Fruit fly (Drosophila melanogaster) whole organism, prepupa: ENCODE data around the gene Cyp310a1.

Experiments used
- Blimp-1 ChIP-seq: fragments of 200-800 bp; sonication (Bioruptor generic); optimal IDR thresholded peaks from 3 replicates; lab custom pipeline; 2017; ENCODE audit warnings: missing biosample characterization, missing genetic modification characterization, mild to moderate bottlenecking, moderate library complexity, missing genetic modification reagents
- CG10631 ChIP-seq: fragments of 200-800 bp; sonication (Bioruptor generic); optimal IDR thresholded peaks from 2 replicates; lab custom pipeline; 2016; ENCODE audit warnings: missing biosample characterization, missing genetic modification characterization
- CG10669 ChIP-seq: fragments of 200-800 bp; sonication (Bioruptor generic); optimal IDR thresholded peaks from 3 replicates; lab custom pipeline; 2018; ENCODE audit warnings: missing biosample characterization, mild to moderate bottlenecking, missing genetic modification characterization, moderate library complexity
- CG11294 ChIP-seq: fragments of 200-800 bp; sonication (Bioruptor generic); IDR thresholded peaks from 2 replicates; pipeline ENCODE4 v1.3.6; 2022; ENCODE audit warnings: missing biosample characterization, missing genetic modification characterization
- CG11762 ChIP-seq: fragments of 200-800 bp; sonication (Bioruptor generic); optimal IDR thresholded peaks from 3 replicates; lab custom pipeline; 2016; ENCODE audit warnings: missing biosample characterization, missing genetic modification characterization; ENCODE audit not compliant: insufficient read depth
- CG11902 ChIP-seq: fragments of 200-800 bp; sonication (Bioruptor generic); optimal IDR thresholded peaks from 3 replicates; lab custom pipeline; 2016; ENCODE audit warnings: missing biosample characterization, missing genetic modification characterization
- CG15336 ChIP-seq: fragments of 200-800 bp; sonication (Bioruptor generic); IDR thresholded peaks from 2 replicates; pipeline ENCODE4 v1.3.6; 2022; ENCODE audit warnings: missing biosample characterization, missing genetic modification characterization
- CG1621 ChIP-seq: fragments of 200-800 bp; sonication (Bioruptor generic); optimal IDR thresholded peaks from 3 replicates; lab custom pipeline; 2018; ENCODE audit warnings: missing biosample characterization, mild to moderate bottlenecking, missing genetic modification characterization
- CG16779 ChIP-seq: fragments of 200-800 bp; sonication (Bioruptor generic); optimal IDR thresholded peaks from 3 replicates; lab custom pipeline; 2017; ENCODE audit warnings: missing biosample characterization, mild to moderate bottlenecking, missing genetic modification characterization
- CG3032 ChIP-seq: fragments of 200-800 bp; optimal IDR thresholded peaks from 2 replicates; lab custom pipeline; 2019; ENCODE audit warnings: missing biosample characterization, mild to moderate bottlenecking, missing genetic modification characterization, moderate library complexity
- CG31627 ChIP-seq: fragments of 200-800 bp; sonication (Bioruptor generic); optimal IDR thresholded peaks from 3 replicates; lab custom pipeline; 2016; ENCODE audit warnings: missing biosample characterization, missing genetic modification characterization
- CG32006 ChIP-seq: fragments of 200-800 bp; sonication (Bioruptor generic); optimal IDR thresholded peaks from 3 replicates; lab custom pipeline; 2017; ENCODE audit warnings: missing biosample characterization, mild to moderate bottlenecking, missing genetic modification characterization
- CG34406 ChIP-seq: fragments of 200-800 bp; sonication (Bioruptor generic); optimal IDR thresholded peaks from 3 replicates; lab custom pipeline; 2016; ENCODE audit warnings: missing biosample characterization, missing genetic modification characterization
- CG3919 ChIP-seq: fragments of 200-800 bp; sonication (Bioruptor generic); optimal IDR thresholded peaks from 3 replicates; lab custom pipeline; 2016; ENCODE audit warnings: missing biosample characterization, missing genetic modification characterization
- CG4318 ChIP-seq: fragments of 200-800 bp; sonication (Bioruptor generic); optimal IDR thresholded peaks from 3 replicates; lab custom pipeline; 2017; ENCODE audit warnings: missing biosample characterization, mild to moderate bottlenecking, missing genetic modification characterization
- CG6163 ChIP-seq: fragments of 200-800 bp; sonication (Bioruptor generic); IDR thresholded peaks from 3 replicates; pipeline ENCODE4 v1.3.6; 2022; ENCODE audit warnings: missing biosample characterization, missing genetic modification characterization
- CG6276 ChIP-seq: fragments of 200-800 bp; sonication (Bioruptor generic); optimal IDR thresholded peaks from 2 replicates; lab custom pipeline; 2017; ENCODE audit warnings: missing biosample characterization, mild to moderate bottlenecking, missing genetic modification characterization
- CG6792 ChIP-seq: fragments of 200-800 bp; sonication (Bioruptor generic); optimal IDR thresholded peaks from 3 replicates; lab custom pipeline; 2016; ENCODE audit warnings: missing biosample characterization, missing genetic modification characterization
- CG6808 ChIP-seq: fragments of 200-800 bp; sonication (Bioruptor generic); optimal IDR thresholded peaks from 3 replicates; lab custom pipeline; 2017; ENCODE audit warnings: missing biosample characterization, missing genetic modification characterization, mild to moderate bottlenecking, moderate library complexity, missing genetic modification reagents
- CG6854 ChIP-seq: fragments of 200-800 bp; sonication (Bioruptor generic); optimal IDR thresholded peaks from 2 replicates; lab custom pipeline; 2017; ENCODE audit warnings: missing biosample characterization, mild to moderate bottlenecking, missing genetic modification characterization
- CG7368 ChIP-seq: fragments of 200-800 bp; sonication (Bioruptor generic); optimal IDR thresholded peaks from 3 replicates; lab custom pipeline; 2016; ENCODE audit warnings: missing biosample characterization, missing genetic modification characterization
- CG8119 ChIP-seq: fragments of 200-800 bp; sonication (Bioruptor generic); IDR thresholded peaks from 3 replicates; pipeline ENCODE4 v1.3.6; 2022; ENCODE audit warnings: missing biosample characterization, missing genetic modification characterization
- Eip75B ChIP-seq: fragments of 200-800 bp; sonication (Bioruptor generic); optimal IDR thresholded peaks from 3 replicates; lab custom pipeline; 2016; ENCODE audit warnings: missing biosample characterization, missing genetic modification characterization
- Eip78C ChIP-seq: fragments of 200-800 bp; sonication (Bioruptor generic); peaks from one replicate; lab custom pipeline; 2016; ENCODE audit warnings: missing biosample characterization, missing genetic modification characterization
- Eip93F ChIP-seq: fragments of 200-800 bp; sonication (Bioruptor generic); optimal IDR thresholded peaks from 2 replicates; lab custom pipeline; 2016; ENCODE audit warnings: missing biosample characterization, mild to moderate bottlenecking, missing genetic modification characterization
- Gug ChIP-seq: fragments of 200-800 bp; sonication (Bioruptor generic); IDR thresholded peaks from 2 replicates; pipeline ENCODE4 v1.3.6; 2022; ENCODE audit warnings: missing biosample characterization, missing genetic modification characterization
- Hr38 ChIP-seq: sonication (Bioruptor generic); optimal IDR thresholded peaks from 2 replicates; lab custom pipeline; 2016; ENCODE audit warnings: missing biosample characterization, missing genetic modification characterization
- Hr39 ChIP-seq: fragments of 200-800 bp; sonication (Bioruptor generic); optimal IDR thresholded peaks from 2 replicates; lab custom pipeline; 2016; ENCODE audit warnings: missing biosample characterization, missing genetic modification characterization
- Met ChIP-seq: fragments of 200-800 bp; sonication (Bioruptor generic); optimal IDR thresholded peaks from 3 replicates; lab custom pipeline; 2016; ENCODE audit warnings: missing biosample characterization, missing genetic modification characterization
- OdsH ChIP-seq: fragments of 200-800 bp; sonication (Bioruptor generic); optimal IDR thresholded peaks from 3 replicates; lab custom pipeline; 2016; ENCODE audit warnings: missing biosample characterization, missing genetic modification characterization
- Smox ChIP-seq: fragments of 200-800 bp; sonication (Bioruptor generic); optimal IDR thresholded peaks from 3 replicates; lab custom pipeline; 2016; ENCODE audit warnings: missing biosample characterization, missing genetic modification characterization
- Sox102F ChIP-seq: fragments of 200-800 bp; sonication (Bioruptor generic); optimal IDR thresholded peaks from 2 replicates; lab custom pipeline; 2016; ENCODE audit warnings: missing biosample characterization, mild to moderate bottlenecking, missing genetic modification characterization
- Sox14 ChIP-seq: fragments of 200-800 bp; sonication (Bioruptor generic); optimal IDR thresholded peaks from 3 replicates; lab custom pipeline; 2016; ENCODE audit warnings: missing biosample characterization, missing genetic modification characterization
- Sox15 ChIP-seq: fragments of 200-800 bp; sonication (Bioruptor generic); optimal IDR thresholded peaks from 3 replicates; lab custom pipeline; 2016; ENCODE audit warnings: missing biosample characterization, missing genetic modification characterization
- achi ChIP-seq: fragments of 200-800 bp; sonication (Bioruptor generic); optimal IDR thresholded peaks from 3 replicates; lab custom pipeline; 2016; ENCODE audit warnings: missing biosample characterization, missing genetic modification characterization
- acj6 ChIP-seq: fragments of 200-800 bp; sonication (Bioruptor generic); optimal IDR thresholded peaks from 3 replicates; lab custom pipeline; 2016; ENCODE audit warnings: missing biosample characterization, missing genetic modification characterization
- cyc ChIP-seq: fragments of 200-800 bp; sonication (Bioruptor generic); optimal IDR thresholded peaks from 3 replicates; lab custom pipeline; 2016; ENCODE audit warnings: missing biosample characterization, missing genetic modification characterization
- dac ChIP-seq: fragments of 200-800 bp; sonication (Bioruptor generic); optimal IDR thresholded peaks from 2 replicates; lab custom pipeline; 2017; ENCODE audit warnings: missing biosample characterization, mild to moderate bottlenecking, missing genetic modification characterization
- eg ChIP-seq: fragments of 200-800 bp; sonication (Bioruptor generic); IDR thresholded peaks from 3 replicates; pipeline ENCODE4 v1.3.6; 2022; ENCODE audit warnings: missing biosample characterization, missing genetic modification characterization
- esn ChIP-seq: fragments of 200-800 bp; sonication (Bioruptor generic); optimal IDR thresholded peaks from 2 replicates; lab custom pipeline; 2016; ENCODE audit warnings: missing biosample characterization, mild to moderate bottlenecking, missing genetic modification characterization, moderate library complexity
- fd59A ChIP-seq: fragments of 200-800 bp; sonication (Bioruptor generic); optimal IDR thresholded peaks from 2 replicates; lab custom pipeline; 2017; ENCODE audit warnings: missing biosample characterization, mild to moderate bottlenecking, missing genetic modification characterization, missing genetic modification reagents
- fkh ChIP-seq: fragments of 200-800 bp; sonication (Bioruptor generic); optimal IDR thresholded peaks from 3 replicates; lab custom pipeline; 2017; ENCODE audit warnings: missing biosample characterization, mild to moderate bottlenecking, missing genetic modification characterization, moderate library complexity
- net ChIP-seq: fragments of 200-800 bp; sonication (Bioruptor generic); optimal IDR thresholded peaks from 3 replicates; lab custom pipeline; 2016; ENCODE audit warnings: missing biosample characterization, missing genetic modification characterization
- pdm3 ChIP-seq: fragments of 200-800 bp; sonication (Bioruptor generic); optimal IDR thresholded peaks from 3 replicates; lab custom pipeline; 2016; ENCODE audit warnings: missing biosample characterization, missing genetic modification characterization
- salr ChIP-seq, 2 experiments: fragments of 200-800 bp; sonication (Bioruptor generic); optimal IDR thresholded peaks; 3 replicates each; lab custom pipeline; 2016 to 2018; ENCODE audit warnings: missing biosample characterization in 2 of 2, missing genetic modification characterization in 2 of 2, mild to moderate bottlenecking in 1 of 2
- spab ChIP-seq: fragments of 200-800 bp; sonication (Bioruptor generic); optimal IDR thresholded peaks from 2 replicates; lab custom pipeline; 2017; ENCODE audit warnings: missing biosample characterization, mild to moderate bottlenecking, missing genetic modification characterization, missing genetic modification reagents
- ss ChIP-seq, 2 experiments: fragments of 200-800 bp; sonication (Bioruptor generic); optimal IDR thresholded peaks; 2 replicates in 1 of 2; 3 replicates in 1 of 2; lab custom pipeline; 2017 to 2018; ENCODE audit warnings: mild to moderate bottlenecking in 2 of 2, missing biosample characterization in 2 of 2, missing genetic modification characterization in 2 of 2, moderate library complexity in 1 of 2
- svp ChIP-seq: fragments of 200-800 bp; sonication (Bioruptor generic); peaks from one replicate; lab custom pipeline; 2016; ENCODE audit warnings: missing biosample characterization, missing genetic modification characterization
- topi ChIP-seq: fragments of 200-800 bp; sonication (Bioruptor generic); optimal IDR thresholded peaks from 3 replicates; lab custom pipeline; 2016; ENCODE audit warnings: missing biosample characterization, missing genetic modification characterization

The Cyp310a1 gene

dm6 chr2L:18628104-18628503 is 24.7 kb downstream of the Cyp310a1 start (continued):
- TF ChIP-seq CG6792 (GFP tag; lab: Kevin White, UChicago) (peak; percentile 60), ss (GFP tag; optimal IDR thresholded peaks at IDR 0.05; lab: Kevin White, UChicago) (no peak), CG3032 (tag; lab: Kevin White, UChicago) (peak; percentile 28), CG11762 (GFP tag; lab: Kevin White, UChicago) (peak; percentile 37), Eip93F (GFP tag; lab: Kevin White, UChicago) (no peak), CG11294 (peak; percentile 43), spab (GFP tag; lab: Kevin White, UChicago) (peak; percentile 22), dac (no peak), CG32006 (GFP tag; lab: Kevin White, UChicago) (peak; percentile 83), svp (GFP tag; lab: Kevin White, UChicago) (peak; percentile 79), net (GFP tag; lab: Kevin White, UChicago) (peak; percentile 32), salr (GFP tag; optimal IDR thresholded peaks at IDR 0.05; lab: Kevin White, UChicago) (peak in 1 of 2 experiments; percentile 55), CG6808 (peak; percentile 53), CG6163 (GFP tag; lab: Robert Waterston, UW) (peak; percentile 79), Sox102F (GFP tag; lab: Kevin White, UChicago) (peak; percentile 69), Eip75B (GFP tag; lab: Kevin White, UChicago) (peak; percentile 77), Smox (GFP tag; lab: Kevin White, UChicago) (peak; percentile 43), CG6854 (GFP tag; lab: Kevin White, UChicago) (peak; percentile 45), pdm3 (GFP tag; lab: Kevin White, UChicago) (peak; percentile 74), esn (GFP tag; lab: Kevin White, UChicago) (peak; percentile 72), Met (GFP tag; lab: Kevin White, UChicago) (peak; percentile 74), CG16779 (tag; lab: Kevin White, UChicago) (peak; percentile 57), CG10631 (GFP tag; lab: Kevin White, UChicago) (peak; percentile 58), CG11902 (no peak), eg (peak; percentile 81), cyc (peak; percentile 47), Sox14 (peak; percentile 64), fkh (GFP tag; lab: Kevin White, UChicago) (no peak), Blimp-1 (GFP tag; lab: Kevin White, UChicago) (no peak), fd59A (GFP tag; lab: Kevin White, UChicago) (no peak), topi (GFP tag; lab: Kevin White, UChicago) (peak; percentile 51), CG34406 (GFP tag; lab: Kevin White, UChicago) (peak; percentile 25)
- TF ChIP-seq, all 60 proteins: peak for 49

- TF ChIP-seq achi (GFP tag; lab: Kevin White, UChicago) (no peak), CG7368 (GFP tag; lab: Kevin White, UChicago) (no peak), CG34406 (GFP tag; lab: Kevin White, UChicago) (peak; percentile 19), Eip93F (GFP tag; lab: Kevin White, UChicago) (no peak), Sox15 (no peak), CG3919 (GFP tag; lab: Kevin White, UChicago) (no peak), fd59A (GFP tag; lab: Kevin White, UChicago) (no peak), CG31627 (GFP tag; lab: Kevin White, UChicago) (no peak), Met (GFP tag; lab: Kevin White, UChicago) (peak; percentile 48), Hr38 (GFP tag; lab: Kevin White, UChicago) (no peak), CG6163 (GFP tag; lab: Robert Waterston, UW) (no peak), CG10669 (no peak), pdm3 (GFP tag; lab: Kevin White, UChicago) (no peak), cyc (no peak), svp (GFP tag; lab: Kevin White, UChicago) (peak; percentile 85), OdsH (GFP tag; lab: Kevin White, UChicago) (no peak), CG1621 (tag; lab: Kevin White, UChicago) (no peak), Hr39 (GFP tag; lab: Kevin White, UChicago) (no peak), CG4318 (no peak), CG3032 (tag; lab: Kevin White, UChicago) (no peak), CG6276 (GFP tag; lab: Kevin White, UChicago) (no peak), CG6792 (GFP tag; lab: Kevin White, UChicago) (peak; percentile 8), CG8119 (GFP tag; lab: Robert Waterston, UW) (no peak), Eip78C (GFP tag; lab: Kevin White, UChicago) (peak; percentile 72), acj6 (GFP tag; lab: Kevin White, UChicago) (no peak), CG15336 (GFP tag; lab: Robert Waterston, UW) (no peak), Smox (GFP tag; lab: Kevin White, UChicago) (peak; percentile 10), Eip75B (GFP tag; lab: Kevin White, UChicago) (no peak), Gug (GFP tag; lab: Robert Waterston, UW) (no peak), esn (GFP tag; lab: Kevin White, UChicago) (peak; percentile 44), dac (no peak)
These were observed 25.8 kb downstream of the Cyp310a1 start for dm6 chr2L:18626987-18627386.
